Worm (Caenorhabditis elegans) whole organism, young adult: ENCODE data around the gene ndx-2.
A peak's percentile ranks its signal among the peaks of the same experiment; 100 is the strongest.

Experiments
- B0035.1 ChIP-seq: sonication (generic microtip); optimal IDR thresholded peaks from 2 replicates; lab custom pipeline; 2016; ENCODE audit warnings: missing genetic modification characterization, mild to moderate bottlenecking, missing compliant biosample characterization, missing genotype, missing genetic modification reagents
- B0336.3 ChIP-seq: fragments of 200-800 bp; sonication (Bioruptor generic); IDR thresholded peaks from 2 replicates; pipeline ENCODE4 v1.3.6; 2022; ENCODE audit warnings: missing genetic modification characterization, missing compliant biosample characterization
- C06A6.2 ChIP-seq: fragments of 200-800 bp; sonication (Bioruptor generic); conservative IDR thresholded peaks from 2 replicates; pipeline ENCODE4 v1.3.6; 2022; ENCODE audit warnings: missing genetic modification characterization, missing compliant biosample characterization
- C17E4.6 ChIP-seq: fragments of 200-800 bp; sonication (Bioruptor generic); IDR thresholded peaks from 2 replicates; pipeline ENCODE4 v1.3.6; 2022; ENCODE audit warnings: missing genetic modification reagents, missing genetic modification characterization, missing compliant biosample characterization
- F23B12.7 ChIP-seq: sonication (generic microtip); optimal IDR thresholded peaks from 2 replicates; lab custom pipeline; 2017; ENCODE audit warnings: missing genetic modification characterization, mild to moderate bottlenecking, missing compliant biosample characterization, antibody characterized with exemption, moderate library complexity; ENCODE audit not compliant: insufficient read depth
- F37B4.10 ChIP-seq: fragments of 200-800 bp; sonication (Bioruptor generic); IDR thresholded peaks from 2 replicates; pipeline ENCODE4 v1.3.6; 2022; ENCODE audit warnings: missing genetic modification characterization, missing compliant biosample characterization
- F49E8.2 ChIP-seq: sonication (generic microtip); optimal IDR thresholded peaks from 3 replicates; lab custom pipeline; 2017; ENCODE audit warnings: missing genetic modification characterization, mild to moderate bottlenecking, missing compliant biosample characterization, antibody characterized with exemption, moderate library complexity; ENCODE audit not compliant: insufficient read depth
- F57C9.4 ChIP-seq: sonication (generic microtip); optimal IDR thresholded peaks from 2 replicates; lab custom pipeline; 2017; ENCODE audit warnings: mild to moderate bottlenecking, missing genetic modification characterization, missing compliant biosample characterization
- K11D2.4 ChIP-seq: fragments of 200-800 bp; sonication (Bioruptor generic); IDR thresholded peaks from 2 replicates; pipeline ENCODE4 v1.3.6; 2022; ENCODE audit warnings: missing genetic modification reagents, missing genetic modification characterization, missing compliant biosample characterization
- K12H6.12 ChIP-seq: fragments of 200-800 bp; sonication (Bioruptor generic); optimal IDR thresholded peaks from 2 replicates; lab custom pipeline; 2018; ENCODE audit warnings: mild to moderate bottlenecking, missing genetic modification characterization, missing compliant biosample characterization
- T07F8.4 ChIP-seq: sonication (generic microtip); optimal IDR thresholded peaks from 2 replicates; lab custom pipeline; 2016; ENCODE audit warnings: mild to moderate bottlenecking, missing genetic modification characterization, moderate library complexity, missing compliant biosample characterization
- ama-1 ChIP-seq, 3 experiments: fragments of 150-350 bp in 1 of 3; sonication (generic microtip) in 2 of 3; optimal IDR thresholded peaks; 2 replicates each; lab custom pipeline; 2014 to 2018; ENCODE audit warnings: missing biosample characterization in 2 of 3, missing genetic modification characterization in 2 of 3, missing genetic modification reagents in 2 of 3
- atf-7 ChIP-seq: sonication (generic microtip); optimal IDR thresholded peaks from 2 replicates; lab custom pipeline; 2017; ENCODE audit warnings: mild to moderate bottlenecking, missing genetic modification characterization, missing compliant biosample characterization
- attf-3 ChIP-seq: fragments of 200-800 bp; sonication (Bioruptor generic); conservative IDR thresholded peaks from 2 replicates; pipeline ENCODE4 v1.3.6; 2022; ENCODE audit warnings: missing genetic modification reagents, missing genetic modification characterization, missing compliant biosample characterization
- attf-6 ChIP-seq: fragments of 200-800 bp; sonication (Bioruptor generic); IDR thresholded peaks from 2 replicates; pipeline ENCODE4 v1.3.6; 2022; ENCODE audit warnings: missing genetic modification reagents, missing genetic modification characterization, missing compliant biosample characterization
- cebp-1 ChIP-seq, 2 experiments: fragments of 200-800 bp in 1 of 2; sonication (Bioruptor generic) in 1 of 2; sonication (generic microtip) in 1 of 2; IDR thresholded peaks in 1 of 2; optimal IDR thresholded peaks in 1 of 2; 2 replicates each; pipeline versions ENCODE4 v1.3.6 to Lab custom; 2017 to 2022; ENCODE audit warnings: missing compliant biosample characterization in 2 of 2, missing genetic modification characterization in 2 of 2, mild to moderate bottlenecking in 1 of 2, missing genetic modification reagents in 1 of 2, moderate library complexity in 1 of 2
- ceh-91 ChIP-seq: fragments of 200-800 bp; sonication (Bioruptor generic); IDR thresholded peaks from 2 replicates; pipeline ENCODE4 v1.3.6; 2022; ENCODE audit warnings: missing genetic modification reagents, missing genetic modification characterization, missing compliant biosample characterization
- chd-7 ChIP-seq: sonication (generic microtip); optimal IDR thresholded peaks from 2 replicates; lab custom pipeline; 2016; ENCODE audit warnings: mild to moderate bottlenecking, missing genetic modification characterization, moderate library complexity, missing compliant biosample characterization
- die-1 ChIP-seq: sonication (generic microtip); optimal IDR thresholded peaks from 2 replicates; lab custom pipeline; 2016; ENCODE audit warnings: missing genotype, mild to moderate bottlenecking, missing genetic modification characterization, missing compliant biosample characterization
- dpl-1 ChIP-seq: fragments of 150-350 bp; optimal IDR thresholded peaks from 2 replicates; lab custom pipeline; 2014; ENCODE audit warnings: missing biosample characterization, missing genetic modification reagents, missing genetic modification characterization
- efl-1 ChIP-seq: fragments of 150-350 bp; optimal IDR thresholded peaks from 2 replicates; lab custom pipeline; 2014; ENCODE audit warnings: missing biosample characterization, missing genetic modification reagents, missing genetic modification characterization
- egrh-3 ChIP-seq: fragments of 200-800 bp; sonication (Bioruptor generic); IDR thresholded peaks from 2 replicates; pipeline ENCODE4 v1.3.6; 2022; ENCODE audit warnings: missing genetic modification reagents, missing genetic modification characterization, missing compliant biosample characterization
- ets-4 ChIP-seq: fragments of 200-800 bp; sonication (Bioruptor generic); optimal IDR thresholded peaks from 2 replicates; lab custom pipeline; 2018; ENCODE audit warnings: mild to moderate bottlenecking, missing genetic modification characterization, missing compliant biosample characterization
- hmg-20 ChIP-seq: fragments of 200-800 bp; sonication (Bioruptor generic); IDR thresholded peaks from 2 replicates; pipeline ENCODE4 v1.3.6; 2022; ENCODE audit warnings: missing genetic modification reagents, missing genetic modification characterization, missing compliant biosample characterization
- lin-40 ChIP-seq: sonication (generic microtip); optimal IDR thresholded peaks from 2 replicates; lab custom pipeline; 2016; ENCODE audit warnings: missing genetic modification characterization, mild to moderate bottlenecking, missing compliant biosample characterization, missing genotype, missing genetic modification reagents
- lin-54 ChIP-seq: fragments of 200-800 bp; sonication (Bioruptor generic); optimal IDR thresholded peaks from 2 replicates; lab custom pipeline; 2018; ENCODE audit warnings: mild to moderate bottlenecking, missing genetic modification characterization, missing compliant biosample characterization
- lsy-27 ChIP-seq: sonication (generic microtip); optimal IDR thresholded peaks from 2 replicates; lab custom pipeline; 2017; ENCODE audit warnings: missing genetic modification characterization, mild to moderate bottlenecking, missing compliant biosample characterization, antibody characterized with exemption, missing genotype, borderline replicate concordance; ENCODE audit not compliant: insufficient read depth
- madf-3 ChIP-seq: fragments of 200-800 bp; sonication (Bioruptor generic); IDR thresholded peaks from 2 replicates; pipeline ENCODE4 v1.3.6; 2022; ENCODE audit warnings: missing genetic modification reagents, missing genetic modification characterization, missing compliant biosample characterization
- madf-8 ChIP-seq: fragments of 200-800 bp; sonication (Bioruptor generic); conservative IDR thresholded peaks from 2 replicates; pipeline ENCODE4 v1.3.6; 2022; ENCODE audit warnings: missing genetic modification reagents, missing genetic modification characterization, missing compliant biosample characterization
- mes-4 ChIP-seq: sonication (generic microtip); optimal IDR thresholded peaks from 2 replicates; lab custom pipeline; 2016; ENCODE audit warnings: missing genotype, missing genetic modification characterization, missing compliant biosample characterization
- mxl-1 ChIP-seq: sonication (generic microtip); optimal IDR thresholded peaks from 2 replicates; lab custom pipeline; 2016; ENCODE audit warnings: missing genetic modification characterization, missing compliant biosample characterization
- nhr-179 ChIP-seq: sonication (generic microtip); optimal IDR thresholded peaks from 2 replicates; lab custom pipeline; 2016; ENCODE audit warnings: mild to moderate bottlenecking, missing genetic modification characterization, missing compliant biosample characterization
- nhr-27 ChIP-seq: fragments of 200-800 bp; sonication (Bioruptor generic); optimal IDR thresholded peaks from 2 replicates; lab custom pipeline; 2018; ENCODE audit warnings: mild to moderate bottlenecking, missing genetic modification characterization, moderate library complexity, missing compliant biosample characterization
- nhr-80 ChIP-seq: sonication (generic microtip); optimal IDR thresholded peaks from 2 replicates; lab custom pipeline; 2016; ENCODE audit warnings: missing genetic modification characterization, missing compliant biosample characterization
- nhr-90 ChIP-seq: sonication (generic microtip); optimal IDR thresholded peaks from 2 replicates; lab custom pipeline; 2016; ENCODE audit warnings: missing genotype, mild to moderate bottlenecking, missing genetic modification characterization, missing compliant biosample characterization
- pbrm-1 ChIP-seq: fragments of 200-800 bp; sonication (Bioruptor generic); IDR thresholded peaks from 2 replicates; pipeline ENCODE4 v1.3.6; 2022; ENCODE audit warnings: missing genetic modification reagents, missing genetic modification characterization, missing compliant biosample characterization
- pha-4 ChIP-seq: fragments of 150-350 bp; sonication (generic microtip); optimal IDR thresholded peaks from 2 replicates; lab custom pipeline; 2014; ENCODE audit warnings: missing biosample characterization, missing genetic modification reagents, missing genetic modification characterization
- sea-2 ChIP-seq: fragments of 200-800 bp; sonication (Bioruptor generic); IDR thresholded peaks from 2 replicates; pipeline ENCODE4 v1.3.6; 2022; ENCODE audit warnings: missing genetic modification characterization, missing compliant biosample characterization
- snpc-1.3 ChIP-seq: sonication (generic microtip); optimal IDR thresholded peaks from 2 replicates; lab custom pipeline; 2017; ENCODE audit warnings: missing genetic modification characterization, mild to moderate bottlenecking, missing compliant biosample characterization, antibody characterized with exemption, moderate library complexity, missing genotype, missing genetic modification reagents; ENCODE audit not compliant: insufficient read depth
- snpc-3.4 ChIP-seq: sonication (generic microtip); optimal IDR thresholded peaks from 2 replicates; lab custom pipeline; 2017; ENCODE audit warnings: missing genetic modification characterization, mild to moderate bottlenecking, missing compliant biosample characterization, antibody characterized with exemption, moderate library complexity, missing genotype, missing genetic modification reagents
- snpc-4 ChIP-seq, 5 experiments: fragments of 150-350 bp in 1 of 5; sonication (generic microtip) in 4 of 5; optimal IDR thresholded peaks; 2 replicates each; lab custom pipeline; 2014 to 2018; ENCODE audit warnings: missing genetic modification characterization in 5 of 5, missing biosample characterization in 3 of 5, antibody characterized with exemption in 2 of 5, mild to moderate bottlenecking in 2 of 5, missing compliant biosample characterization in 2 of 5, missing genotype in 2 of 5, moderate library complexity in 2 of 5, missing genetic modification reagents in 1 of 5
- sptf-2 ChIP-seq: fragments of 200-800 bp; sonication (Bioruptor generic); optimal IDR thresholded peaks from 2 replicates; lab custom pipeline; 2018; ENCODE audit warnings: mild to moderate bottlenecking, missing genetic modification characterization, missing compliant biosample characterization
- unc-130 ChIP-seq: sonication (generic microtip); optimal IDR thresholded peaks from 2 replicates; lab custom pipeline; 2016; ENCODE audit warnings: missing genetic modification reagents, missing genetic modification characterization, missing compliant biosample characterization
- unc-62 ChIP-seq: fragments of 150-350 bp; optimal IDR thresholded peaks from 2 replicates; lab custom pipeline; 2014; ENCODE audit warnings: missing biosample characterization, missing genetic modification reagents, missing genetic modification characterization
- zfh-2 ChIP-seq: fragments of 200-800 bp; sonication (Bioruptor generic); conservative IDR thresholded peaks from 2 replicates; pipeline ENCODE4 v1.3.6; 2022; ENCODE audit warnings: missing genetic modification reagents, missing genetic modification characterization, missing compliant biosample characterization
- ztf-3 ChIP-seq: fragments of 200-800 bp; sonication (Bioruptor generic); optimal IDR thresholded peaks from 2 replicates; lab custom pipeline; 2018; ENCODE audit warnings: mild to moderate bottlenecking, missing genetic modification characterization, missing compliant biosample characterization

ndx-2 gene

DNA sequence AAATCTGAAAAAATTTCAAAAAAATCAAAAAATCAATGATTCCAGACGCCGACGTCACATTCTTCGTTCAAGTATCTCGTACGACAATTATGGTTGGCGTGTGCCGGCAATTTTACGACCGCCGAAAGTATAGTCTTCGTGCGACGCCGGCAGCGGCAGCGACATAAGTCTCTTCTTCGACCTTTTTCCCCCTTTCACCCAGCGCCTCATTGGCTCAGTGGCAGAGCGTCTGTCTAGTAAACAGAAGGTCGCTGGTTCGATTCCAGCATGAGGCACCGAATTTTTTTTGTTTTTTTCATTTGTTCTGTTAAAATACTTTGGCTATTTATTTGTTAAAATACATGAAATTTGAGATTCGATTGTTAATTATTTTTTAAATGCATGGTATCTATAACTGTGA, 9.0 kb upstream of the ndx-2 start (continued):
- TF ChIP-seq pbrm-1 (GFP tag; lab: Robert Waterston, UW) (peak; percentile 71; the same call in 1 of the 2 replicates), B0336.3 (GFP tag; lab: Robert Waterston, UW) (peak; percentile 52; the same call in 1 of the 2 replicates), dpl-1 (GFP tag; lab: Kevin White, UChicago) (no peak), egrh-3 (GFP tag; lab: Robert Waterston, UW) (peak; percentile 55), unc-130 (GFP tag; lab: Kevin White, UChicago) (peak; percentile 29), madf-8 (no peak), lsy-27 (tag; lab: Kevin White, UChicago) (peak; percentile 15), F23B12.7 (tag; lab: Kevin White, UChicago) (peak; percentile 35), ztf-3 (no peak), lin-40 (tag; lab: Kevin White, UChicago) (peak; percentile 38), nhr-27 (tag; lab: Kevin White, UChicago) (no peak), K12H6.12 (tag; lab: Kevin White, UChicago) (no peak), hmg-20 (GFP tag; lab: Robert Waterston, UW) (0 out of 2 replicates have a peak, but pooled peaks have one; percentile 37), snpc-4 (GFP tag; optimal IDR thresholded peaks at IDR 0.05; lab: Kevin White, UChicago) (no peak), snpc-4 (tag; optimal IDR thresholded peaks at IDR 0.05; lab: Kevin White, UChicago) (peak in 2 of 4 experiments; percentile 4 to 60), F49E8.2 (tag; lab: Kevin White, UChicago) (peak; percentile 65), F57C9.4 (tag; lab: Kevin White, UChicago) (no peak), mxl-1 (no peak), chd-7 (peak; percentile 8), sptf-2 (GFP tag; lab: Kevin White, UChicago) (no peak), ceh-91 (GFP tag; lab: Robert Waterston, UW) (no peak), nhr-90 (tag; lab: Kevin White, UChicago) (peak; percentile 55), attf-3 (GFP tag; lab: Robert Waterston, UW) (peak; percentile 38; the same call in 1 of the 2 replicates), nhr-80 (peak; percentile 14), nhr-179 (tag; lab: Kevin White, UChicago) (no peak), B0035.1 (tag; lab: Kevin White, UChicago) (no peak), efl-1 (GFP tag; lab: Kevin White, UChicago) (no peak), cebp-1 (GFP tag; IDR thresholded peaks at IDR 0.05; lab: Robert Waterston, UW) (0 out of 2 replicates have a peak, but pooled peaks have one; percentile 13), cebp-1 (tag; optimal IDR thresholded peaks at IDR 0.05; lab: Kevin White, UChicago) (peak; percentile 66), ama-1 (optimal IDR thresholded peaks at IDR 0.05; lab: Kevin White, UChicago) (no peak), ama-1 (GFP tag; optimal IDR thresholded peaks at IDR 0.05; lab: Kevin White, UChicago) (peak; percentile 15 to 71), F37B4.10 (GFP tag; lab: Robert Waterston, UW) (no peak), die-1 (peak; percentile 67), ets-4 (GFP tag; lab: Kevin White, UChicago) (no peak), T07F8.4 (tag; lab: Kevin White, UChicago) (peak; percentile 57), atf-7 (tag; lab: Kevin White, UChicago) (peak; percentile 32), pha-4 (tag; lab: Kevin White, UChicago) (no peak), mes-4 (tag; lab: Kevin White, UChicago) (no peak), snpc-1.3 (tag; lab: Kevin White, UChicago) (peak; percentile 68), snpc-3.4 (tag; lab: Kevin White, UChicago) (peak; percentile 54), madf-3 (GFP tag; lab: Robert Waterston, UW) (peak; percentile 27; the same call in 1 of the 2 replicates), C17E4.6 (GFP tag; lab: Robert Waterston, UW) (no peak), unc-62 (GFP tag; lab: Kevin White, UChicago) (no peak), lin-54 (peak; percentile 54), zfh-2 (GFP tag; lab: Robert Waterston, UW) (no peak), K11D2.4 (GFP tag; lab: Robert Waterston, UW) (no peak), C06A6.2 (GFP tag; lab: Robert Waterston, UW) (no peak), attf-6 (GFP tag; lab: Robert Waterston, UW) (peak; percentile 61; the same call in 1 of the 2 replicates), sea-2 (GFP tag; lab: Robert Waterston, UW) (no peak)
